Fruit fly (Drosophila melanogaster): ENCODE results near the gene MME1.

The MME1 gene

dm6 chr2L:7043039-7043905 lies 15.9 kb downstream of the MME1 start:
- TF ChIP-seq pan (optimal IDR thresholded peaks at IDR 0.05) (no peak), usp (GFP tag; optimal IDR thresholded peaks at IDR 0.05) (no peak), psq (optimal IDR thresholded peaks at IDR 0.05) (no peak), CG8478 (optimal IDR thresholded peaks at IDR 0.05) (no peak)

- no peak for TF ChIP-seq CG8478 (optimal IDR thresholded peaks at IDR 0.05)
- no peak for TF ChIP-seq pan (optimal IDR thresholded peaks at IDR 0.05)
- no peak for TF ChIP-seq usp (GFP tag; optimal IDR thresholded peaks at IDR 0.05)
Observed at dm6 chr2L:7047703-7048102, 20.4 kb downstream of the MME1 start.

dm6 chr2L:7049009-7049647 lies 21.8 kb downstream of the MME1 start:
- no peak for TF ChIP-seq EcR (GFP tag; optimal IDR thresholded peaks at IDR 0.05)
- no peak for TF ChIP-seq psq (optimal IDR thresholded peaks at IDR 0.05)
- peak; percentile 92 for TF ChIP-seq pan (optimal IDR thresholded peaks at IDR 0.05)

dm6 chr2L:7049680-7050289 lies 22.5 kb downstream of the MME1 start:
- no peak for TF ChIP-seq CG8478 (optimal IDR thresholded peaks at IDR 0.05)
- no peak for TF ChIP-seq pan (optimal IDR thresholded peaks at IDR 0.05)
- no peak for TF ChIP-seq Dll (optimal IDR thresholded peaks at IDR 0.05)
- TF ChIP-seq EcR (GFP tag; optimal IDR thresholded peaks at IDR 0.05) = no peak
- no peak for TF ChIP-seq psq (optimal IDR thresholded peaks at IDR 0.05)
- TF ChIP-seq usp (GFP tag; optimal IDR thresholded peaks at IDR 0.05) = no peak

dm6 chr2L:7050492-7051182 lies 23.3 kb downstream of the MME1 start:
- TF ChIP-seq usp (GFP tag; optimal IDR thresholded peaks at IDR 0.05) (no peak), EcR (GFP tag; optimal IDR thresholded peaks at IDR 0.05) (no peak), Dll (optimal IDR thresholded peaks at IDR 0.05) (no peak), pan (optimal IDR thresholded peaks at IDR 0.05) (no peak), CG8478 (optimal IDR thresholded peaks at IDR 0.05) (no peak), psq (optimal IDR thresholded peaks at IDR 0.05) (no peak)

- TF ChIP-seq usp (GFP tag; optimal IDR thresholded peaks at IDR 0.05) (no peak), CG8478 (optimal IDR thresholded peaks at IDR 0.05) (no peak), psq (optimal IDR thresholded peaks at IDR 0.05) (no peak), pan (optimal IDR thresholded peaks at IDR 0.05) (no peak), EcR (GFP tag; optimal IDR thresholded peaks at IDR 0.05) (no peak), Dll (optimal IDR thresholded peaks at IDR 0.05) (no peak)
Observed at dm6 chr2L:7051740-7052139, 24.4 kb downstream of the MME1 start.

dm6 chr2L:7056189-7056926 lies 29.0 kb downstream of the MME1 start, which contains the start of gene Mnn1:
TSS of gene Mnn1 (plus strand) at chr2L:7056301.
- TF ChIP-seq psq (optimal IDR thresholded peaks at IDR 0.05) (no peak), usp (GFP tag; optimal IDR thresholded peaks at IDR 0.05) (no peak), Dll (optimal IDR thresholded peaks at IDR 0.05) (no peak), CG8478 (optimal IDR thresholded peaks at IDR 0.05) (no peak), pan (optimal IDR thresholded peaks at IDR 0.05) (no peak), EcR (GFP tag; optimal IDR thresholded peaks at IDR 0.05) (no peak)

- TF ChIP-seq EcR (GFP tag; optimal IDR thresholded peaks at IDR 0.05) (no peak), pan (optimal IDR thresholded peaks at IDR 0.05) (no peak), psq (optimal IDR thresholded peaks at IDR 0.05) (no peak), CG8478 (optimal IDR thresholded peaks at IDR 0.05) (no peak), Dll (optimal IDR thresholded peaks at IDR 0.05) (no peak)
Observed at dm6 chr2L:7060751-7061150, 33.4 kb downstream of the MME1 start, which contains the start of gene Mst27D. TSS of gene Mst27D (minus strand) at chr2L:7060851.

- no peak for TF ChIP-seq psq (optimal IDR thresholded peaks at IDR 0.05)
- TF ChIP-seq usp (GFP tag; optimal IDR thresholded peaks at IDR 0.05) = no peak
- no peak for TF ChIP-seq pan (optimal IDR thresholded peaks at IDR 0.05)
- TF ChIP-seq CG8478 (optimal IDR thresholded peaks at IDR 0.05) = no peak
- no peak for TF ChIP-seq Dll (optimal IDR thresholded peaks at IDR 0.05)
- TF ChIP-seq EcR (GFP tag; optimal IDR thresholded peaks at IDR 0.05) = no peak
Observed at dm6 chr2L:7063721-7064179, 36.4 kb downstream of the MME1 start, which contains the start of gene Sem1. TSS of gene Sem1 (plus strand) at chr2L:7063986.

- TF ChIP-seq usp (GFP tag; optimal IDR thresholded peaks at IDR 0.05) = no peak
- no peak for TF ChIP-seq EcR (GFP tag; optimal IDR thresholded peaks at IDR 0.05)
- no peak for TF ChIP-seq CG8478 (optimal IDR thresholded peaks at IDR 0.05)
- TF ChIP-seq pan (optimal IDR thresholded peaks at IDR 0.05) = no peak
- no peak for TF ChIP-seq Dll (optimal IDR thresholded peaks at IDR 0.05)
- TF ChIP-seq psq (optimal IDR thresholded peaks at IDR 0.05) = no peak
Observed at dm6 chr2L:7065687-7066086, 38.4 kb downstream of the MME1 start, which contains the start of gene Nuf2. TSS of gene Nuf2 (minus strand) at chr2L:7065837.

dm6 chr2L:7067683-7068082 lies 40.4 kb downstream of the MME1 start, which contains the start of gene Ugt307A1:
TSS of gene Ugt307A1 (plus strand) at chr2L:7067983.
- no peak for TF ChIP-seq Dll (optimal IDR thresholded peaks at IDR 0.05)
- no peak for TF ChIP-seq CG8478 (optimal IDR thresholded peaks at IDR 0.05)
- TF ChIP-seq psq (optimal IDR thresholded peaks at IDR 0.05) = no peak
- TF ChIP-seq EcR (GFP tag; optimal IDR thresholded peaks at IDR 0.05) = no peak
- TF ChIP-seq usp (GFP tag; optimal IDR thresholded peaks at IDR 0.05) = no peak
- TF ChIP-seq pan (optimal IDR thresholded peaks at IDR 0.05) = no peak
